Fruit fly (Drosophila melanogaster) whole organism, embryonic: ENCODE data around the gene ATPsynB.

Experiments
- BEAF-32 ChIP-seq: fragments of 200-800 bp; sonication (Bioruptor generic); optimal IDR thresholded peaks from 3 replicates; lab custom pipeline; 2017; ENCODE audit warnings: missing biosample characterization, missing genetic modification characterization, mild to moderate bottlenecking, moderate library complexity, missing genetic modification reagents
- Bteb2 ChIP-seq: fragments of 200-800 bp; sonication (Bioruptor generic); optimal IDR thresholded peaks from 2 replicates; lab custom pipeline; 2016; ENCODE audit warnings: missing biosample characterization, missing genetic modification characterization
- CG10209 ChIP-seq: fragments of 200-800 bp; sonication (Bioruptor generic); optimal IDR thresholded peaks from 3 replicates; lab custom pipeline; 2017; ENCODE audit warnings: missing biosample characterization, mild to moderate bottlenecking, missing genetic modification characterization, missing genetic modification reagents
- CG10366 ChIP-seq: fragments of 200-800 bp; sonication (Bioruptor generic); IDR thresholded peaks from 2 replicates; pipeline ENCODE4 v1.3.6; 2022; ENCODE audit warnings: missing biosample characterization, missing genetic modification characterization
- CG15011 ChIP-seq: fragments of 200-800 bp; sonication (Bioruptor generic); optimal IDR thresholded peaks from 3 replicates; lab custom pipeline; 2018; ENCODE audit warnings: missing biosample characterization, mild to moderate bottlenecking, missing genetic modification characterization
- CG1603 ChIP-seq: fragments of 200-800 bp; sonication (Bioruptor generic); optimal IDR thresholded peaks from 2 replicates; lab custom pipeline; 2019; ENCODE audit warnings: missing biosample characterization, mild to moderate bottlenecking, missing genetic modification characterization, moderate library complexity
- CG18011 ChIP-seq: fragments of 200-800 bp; sonication (Bioruptor generic); optimal IDR thresholded peaks from 2 replicates; lab custom pipeline; 2017; ENCODE audit warnings: missing biosample characterization, missing genetic modification characterization, mild to moderate bottlenecking, moderate library complexity, missing genotype
- CG18599 ChIP-seq: fragments of 200-800 bp; sonication (Bioruptor generic); optimal IDR thresholded peaks from 3 replicates; lab custom pipeline; 2017; ENCODE audit warnings: missing biosample characterization, missing genetic modification characterization, mild to moderate bottlenecking, moderate library complexity, missing genetic modification reagents
- CG2120 ChIP-seq: fragments of 200-800 bp; sonication (Bioruptor generic); optimal IDR thresholded peaks from 3 replicates; lab custom pipeline; 2016; ENCODE audit warnings: missing biosample characterization, missing genetic modification characterization
- CG30020 ChIP-seq: fragments of 200-800 bp; optimal IDR thresholded peaks from 2 replicates; lab custom pipeline; 2019; ENCODE audit warnings: missing biosample characterization, mild to moderate bottlenecking, missing genetic modification characterization, moderate library complexity
- CG3065 ChIP-seq: fragments of 200-800 bp; sonication (Bioruptor generic); optimal IDR thresholded peaks from 2 replicates; lab custom pipeline; 2016; ENCODE audit warnings: missing biosample characterization, missing genetic modification characterization
- CG3847 ChIP-seq: fragments of 200-800 bp; sonication (Bioruptor generic); IDR thresholded peaks from 2 replicates; pipeline ENCODE4 v1.3.6; 2022; ENCODE audit warnings: missing biosample characterization, missing genetic modification characterization
- CG4360 ChIP-seq: fragments of 200-800 bp; sonication (Bioruptor generic); IDR thresholded peaks from 2 replicates; pipeline ENCODE4 v1.3.6; 2022; ENCODE audit warnings: missing biosample characterization, missing genetic modification characterization
- CG4617 ChIP-seq: fragments of 200-800 bp; sonication (Bioruptor generic); optimal IDR thresholded peaks from 3 replicates; lab custom pipeline; 2016; ENCODE audit warnings: missing biosample characterization, missing genetic modification characterization, borderline replicate concordance
- CG4730 ChIP-seq: fragments of 200-800 bp; sonication (Bioruptor generic); IDR thresholded peaks from 2 replicates; pipeline ENCODE4 v1.3.6; 2022; ENCODE audit warnings: missing biosample characterization, missing genetic modification characterization
- CG6175 ChIP-seq: fragments of 200-800 bp; sonication (Bioruptor generic); IDR thresholded peaks from 3 replicates; pipeline ENCODE4 v1.3.6; 2022; ENCODE audit warnings: missing biosample characterization, missing genetic modification characterization
- CG7372 ChIP-seq: fragments of 200-800 bp; sonication (Bioruptor generic); IDR thresholded peaks from 2 replicates; pipeline ENCODE4 v1.3.6; 2022; ENCODE audit warnings: missing biosample characterization, missing genetic modification characterization
- CG8359 ChIP-seq: fragments of 200-800 bp; sonication (Bioruptor generic); optimal IDR thresholded peaks from 2 replicates; lab custom pipeline; 2017; ENCODE audit warnings: missing biosample characterization, mild to moderate bottlenecking, missing genetic modification characterization, borderline replicate concordance
- Doc3 ChIP-seq: fragments of 200-800 bp; sonication (Bioruptor generic); IDR thresholded peaks from 3 replicates; pipeline ENCODE4 v1.3.6; 2022; ENCODE audit warnings: missing biosample characterization, missing genetic modification characterization; ENCODE audit not compliant: partially characterized antibody
- ERR ChIP-seq: fragments of 200-800 bp; sonication (Bioruptor generic); optimal IDR thresholded peaks from 2 replicates; lab custom pipeline; 2016; ENCODE audit warnings: missing biosample characterization, missing genetic modification characterization
- Ets65A ChIP-seq: fragments of 200-800 bp; sonication (Bioruptor generic); peaks from one replicate; lab custom pipeline; 2016; ENCODE audit warnings: missing biosample characterization, missing genetic modification characterization
- HLH3B ChIP-seq: fragments of 200-800 bp; sonication (Bioruptor generic); IDR thresholded peaks from 2 replicates; pipeline ENCODE4 v1.3.6; 2022; ENCODE audit warnings: missing biosample characterization, missing genetic modification characterization
- HLHmδ ChIP-seq: fragments of 200-800 bp; sonication (Bioruptor generic); optimal IDR thresholded peaks from 2 replicates; lab custom pipeline; 2018; ENCODE audit warnings: missing biosample characterization, mild to moderate bottlenecking, missing genetic modification characterization, moderate library complexity
- Hsf ChIP-seq: fragments of 200-800 bp; sonication (Bioruptor generic); optimal IDR thresholded peaks from 3 replicates; lab custom pipeline; 2016; ENCODE audit warnings: missing biosample characterization, missing genetic modification characterization
- Kr ChIP-seq: fragments of 200-800 bp; sonication (Bioruptor generic); optimal IDR thresholded peaks from 2 replicates; lab custom pipeline; 2017; ENCODE audit warnings: missing biosample characterization, mild to moderate bottlenecking, missing genetic modification characterization
- Meics ChIP-seq: fragments of 200-800 bp; sonication (Bioruptor generic); optimal IDR thresholded peaks from 2 replicates; lab custom pipeline; 2017; ENCODE audit warnings: missing biosample characterization, mild to moderate bottlenecking, missing genetic modification characterization
- NC2α ChIP-seq: fragments of 200-800 bp; sonication (Bioruptor generic); optimal IDR thresholded peaks from 2 replicates; lab custom pipeline; 2016; ENCODE audit warnings: missing biosample characterization, missing genetic modification characterization
- Oaz ChIP-seq: fragments of 200-800 bp; sonication (Bioruptor generic); IDR thresholded peaks from 2 replicates; pipeline ENCODE4 v1.3.6; 2022; ENCODE audit warnings: missing biosample characterization, missing genetic modification characterization
- Ptx1 ChIP-seq: fragments of 200-800 bp; sonication (Bioruptor generic); IDR thresholded peaks from 2 replicates; pipeline ENCODE4 v1.3.6; 2022; ENCODE audit warnings: missing biosample characterization, missing genetic modification characterization
- Side ChIP-seq: fragments of 200-800 bp; sonication (Bioruptor generic); optimal IDR thresholded peaks from 2 replicates; lab custom pipeline; 2016; ENCODE audit warnings: missing biosample characterization, missing genetic modification characterization
- Trl ChIP-seq, 3 experiments: fragments of >200 bp in 2 of 3; fragments of 200-800 bp in 1 of 3; sonication (Bioruptor generic) in 1 of 3; optimal IDR thresholded peaks; 2 replicates in 1 of 3; 3 replicates in 2 of 3; lab custom pipeline; 2016 to 2017; ENCODE audit warnings: missing biosample characterization in 1 of 3, missing genetic modification characterization in 1 of 3
- btn ChIP-seq: fragments of 200-800 bp; sonication (Bioruptor generic); optimal IDR thresholded peaks from 2 replicates; lab custom pipeline; 2016; ENCODE audit warnings: missing biosample characterization, missing genetic modification characterization
- caup ChIP-seq: fragments of 200-800 bp; sonication (Bioruptor generic); optimal IDR thresholded peaks from 3 replicates; lab custom pipeline; 2017; ENCODE audit warnings: missing biosample characterization, mild to moderate bottlenecking, missing genetic modification characterization, moderate library complexity; ENCODE audit not compliant: severe bottlenecking
- corto ChIP-seq: fragments of 200-800 bp; sonication (Bioruptor generic); optimal IDR thresholded peaks from 2 replicates; lab custom pipeline; 2016; ENCODE audit warnings: missing biosample characterization, mild to moderate bottlenecking, missing genetic modification characterization, moderate library complexity
- disco-r ChIP-seq: fragments of 200-800 bp; sonication (Bioruptor generic); optimal IDR thresholded peaks from 2 replicates; lab custom pipeline; 2016; ENCODE audit warnings: missing biosample characterization, missing genetic modification characterization
- dmrt99B ChIP-seq: fragments of 200-800 bp; sonication (Bioruptor generic); optimal IDR thresholded peaks from 2 replicates; lab custom pipeline; 2018; ENCODE audit warnings: missing biosample characterization, mild to moderate bottlenecking, missing genetic modification characterization, moderate library complexity
- dysf ChIP-seq: fragments of 200-800 bp; sonication (Bioruptor generic); IDR thresholded peaks from 3 replicates; pipeline ENCODE4 v1.3.6; 2022; ENCODE audit warnings: missing biosample characterization, missing genetic modification characterization
- fu2 ChIP-seq: fragments of 200-800 bp; sonication (Bioruptor generic); optimal IDR thresholded peaks from 2 replicates; lab custom pipeline; 2016; ENCODE audit warnings: missing biosample characterization, missing genetic modification characterization
- hbn ChIP-seq: fragments of 200-800 bp; sonication (Bioruptor generic); IDR thresholded peaks from 2 replicates; pipeline ENCODE4 v1.3.6; 2022; ENCODE audit warnings: missing biosample characterization, missing genetic modification characterization; ENCODE audit not compliant: partially characterized antibody
- ken ChIP-seq: fragments of 200-800 bp; sonication (Bioruptor generic); IDR thresholded peaks from 3 replicates; pipeline ENCODE4 v1.3.6; 2022; ENCODE audit warnings: missing biosample characterization, missing genetic modification characterization
- lov ChIP-seq, 2 experiments: fragments of 200-800 bp in 1 of 2; fragments of >200 bp in 1 of 2; sonication (Bioruptor generic) in 1 of 2; IDR thresholded peaks in 1 of 2; optimal IDR thresholded peaks in 1 of 2; 2 replicates in 1 of 2; 3 replicates in 1 of 2; pipeline versions ENCODE4 v1.3.6 to Lab custom; 2017 to 2022; ENCODE audit warnings: missing biosample characterization in 1 of 2, missing genetic modification characterization in 1 of 2
- mam ChIP-seq: fragments of 200-800 bp; sonication (Bioruptor generic); optimal IDR thresholded peaks from 3 replicates; lab custom pipeline; 2016; ENCODE audit warnings: missing biosample characterization, missing genetic modification characterization
- ro ChIP-seq: fragments of 200-800 bp; sonication (Bioruptor generic); IDR thresholded peaks from 2 replicates; pipeline ENCODE4 v1.3.6; 2022; ENCODE audit warnings: missing biosample characterization, missing genetic modification characterization
- run ChIP-seq: fragments of 200-800 bp; sonication (Bioruptor generic); optimal IDR thresholded peaks from 3 replicates; lab custom pipeline; 2018; ENCODE audit warnings: missing biosample characterization, mild to moderate bottlenecking, missing genetic modification characterization
- so ChIP-seq: fragments of 200-800 bp; sonication (Bioruptor generic); IDR thresholded peaks from 3 replicates; pipeline ENCODE4 v1.3.6; 2022; ENCODE audit warnings: missing biosample characterization, missing genetic modification characterization
- stc ChIP-seq: fragments of 200-800 bp; sonication (Bioruptor generic); IDR thresholded peaks from 2 replicates; pipeline ENCODE4 v1.3.6; 2022; ENCODE audit warnings: missing biosample characterization, missing genetic modification characterization
- stwl ChIP-seq: fragments of 200-800 bp; sonication (Bioruptor generic); optimal IDR thresholded peaks from 3 replicates; lab custom pipeline; 2018; ENCODE audit warnings: missing biosample characterization, mild to moderate bottlenecking, missing genetic modification characterization, moderate library complexity
- tin ChIP-seq: fragments of 200-800 bp; sonication (Bioruptor generic); optimal IDR thresholded peaks from 3 replicates; lab custom pipeline; 2016; ENCODE audit warnings: missing biosample characterization, missing genetic modification characterization
- trh ChIP-seq: fragments of 200-800 bp; sonication (Bioruptor generic); optimal IDR thresholded peaks from 2 replicates; lab custom pipeline; 2016; ENCODE audit warnings: missing biosample characterization, missing genetic modification characterization
- wor ChIP-seq: fragments of 200-800 bp; sonication (Bioruptor generic); IDR thresholded peaks from 2 replicates; pipeline ENCODE4 v1.3.6; 2022; ENCODE audit warnings: missing biosample characterization, missing genetic modification characterization

The ATPsynB gene

dm6 chr3L:9729795-9730421 is at the start of gene ATPsynB (continued):
- no peak for TF ChIP-seq CG30020 (tag; lab: Kevin White, UChicago)
- no peak for TF ChIP-seq Hsf
- TF ChIP-seq CG3847 = peak; percentile 87
- TF ChIP-seq wor (GFP tag; lab: Robert Waterston, UW) = no peak
- TF ChIP-seq CG10209 = no peak
- TF ChIP-seq tin = no peak
- TF ChIP-seq CG4730 (GFP tag; lab: Robert Waterston, UW) = no peak
- no peak for TF ChIP-seq so (GFP tag; lab: Robert Waterston, UW)
- TF ChIP-seq mam (GFP tag; lab: Kevin White, UChicago) = no peak
- TF ChIP-seq Oaz (GFP tag; lab: Robert Waterston, UW) = no peak
- TF ChIP-seq CG10366 (GFP tag; lab: Robert Waterston, UW) = no peak
- no peak for TF ChIP-seq Meics (GFP tag; lab: Kevin White, UChicago)
- TF ChIP-seq CG15011 (GFP tag; lab: Kevin White, UChicago) = no peak
- TF ChIP-seq disco-r (GFP tag; lab: Kevin White, UChicago) = no peak
- no peak for TF ChIP-seq trh
- no peak for TF ChIP-seq stc (GFP tag; lab: Robert Waterston, UW)
- TF ChIP-seq CG18599 = no peak
- no peak for TF ChIP-seq ro (GFP tag; lab: Robert Waterston, UW)
- TF ChIP-seq NC2α = no peak
- no peak for TF ChIP-seq CG18011 (GFP tag; lab: Kevin White, UChicago)
- no peak for TF ChIP-seq ERR (GFP tag; lab: Kevin White, UChicago)
- no peak; the same call in 2 of the 3 replicates for TF ChIP-seq dysf (GFP tag; lab: Robert Waterston, UW)
- TF ChIP-seq CG1603 (tag; lab: Kevin White, UChicago) = no peak
- peak; percentile 93 for TF ChIP-seq stwl (tag; lab: Kevin White, UChicago)
- peak; percentile 35 for TF ChIP-seq caup (GFP tag; lab: Kevin White, UChicago)
- TF ChIP-seq hbn (GFP tag; lab: Robert Waterston, UW) = no peak
- no peak for TF ChIP-seq ken (GFP tag; lab: Robert Waterston, UW)
- no peak for TF ChIP-seq CG7372 (GFP tag; lab: Robert Waterston, UW)
- TF ChIP-seq CG8359 = no peak
- TF ChIP-seq CG4360 (GFP tag; lab: Robert Waterston, UW) = no peak
- TF ChIP-seq CG2120 (GFP tag; lab: Kevin White, UChicago) = peak; percentile 47
- no peak for TF ChIP-seq corto
- no peak for TF ChIP-seq Kr (GFP tag; lab: Kevin White, UChicago)
- no peak for TF ChIP-seq lov (optimal IDR thresholded peaks at IDR 0.05; lab: Kevin White, UChicago)
- TF ChIP-seq lov (GFP tag; IDR thresholded peaks at IDR 0.05; lab: Robert Waterston, UW) = no peak
- TF ChIP-seq Ptx1 (GFP tag; lab: Robert Waterston, UW) = no peak
- no peak for TF ChIP-seq dmrt99B
- TF ChIP-seq run (tag; lab: Kevin White, UChicago) = no peak
- peak; percentile 39 for TF ChIP-seq BEAF-32
- peak; percentile 96 for TF ChIP-seq CG4617 (GFP tag; lab: Kevin White, UChicago)
- TF ChIP-seq CG3065 (GFP tag; lab: Kevin White, UChicago) = no peak
- TF ChIP-seq Ets65A = peak; percentile 30
- no peak for TF ChIP-seq Doc3 (GFP tag; lab: Robert Waterston, UW)
- TF ChIP-seq btn (GFP tag; lab: Kevin White, UChicago) = no peak
- TF ChIP-seq Trl (optimal IDR thresholded peaks at IDR 0.05; lab: Kevin White, UChicago) = no peak
- TF ChIP-seq Trl (GFP tag; optimal IDR thresholded peaks at IDR 0.05; lab: Kevin White, UChicago) = no peak
- no peak for TF ChIP-seq Bteb2 (GFP tag; lab: Kevin White, UChicago)
- TF ChIP-seq CG6175 = no peak
- peak; percentile 27 for TF ChIP-seq HLHmδ (GFP tag; lab: Kevin White, UChicago)
- TF ChIP-seq HLH3B (GFP tag; lab: Robert Waterston, UW) = no peak
- no peak for TF ChIP-seq Side (GFP tag; lab: Kevin White, UChicago)
- TF ChIP-seq fu2 (GFP tag; lab: Kevin White, UChicago) = no peak
